Fruit fly (Drosophila melanogaster) whole organism, wandering third instar larva: ENCODE results near the gene Arr2.

Source experiments
- Myc ChIP-seq: fragments of >200 bp; optimal IDR thresholded peaks from 2 replicates; lab custom pipeline; 2017
- foxo ChIP-seq, 2 experiments: fragments of 200-800 bp; sonication (Bioruptor generic); optimal IDR thresholded peaks; 2 replicates in 1 of 2; 3 replicates in 1 of 2; lab custom pipeline; 2016 to 2017; ENCODE audit warnings: missing biosample characterization in 2 of 2, missing genetic modification characterization in 2 of 2
- usp ChIP-seq: fragments of >200 bp; optimal IDR thresholded peaks from 2 replicates; lab custom pipeline; 2017; ENCODE audit warnings: missing biosample characterization, missing genetic modification characterization

dm6 chr3L:8640139-8640538 is 8.6 kb downstream of the Arr2 start, which contains the start of gene Cpr66D:
- TF ChIP-seq foxo (GFP tag; optimal IDR thresholded peaks at IDR 0.05; lab: Kevin White, UChicago), result no peak
- no peak for TF ChIP-seq usp (GFP tag; lab: Kevin White, UChicago)
- TF ChIP-seq Myc (lab: Kevin White, UChicago), result no peak
